Fruit fly (Drosophila melanogaster): ENCODE results near the gene trol.

The trol gene

dm6 chrX:2468576-2468975 lies 76.7 kb downstream of the trol start (continued):
- TF ChIP-seq p53 (GFP tag; optimal IDR thresholded peaks at IDR 0.05) (peak; percentile 30), az2 (GFP tag; optimal IDR thresholded peaks at IDR 0.05) (peak; percentile 80), CG34422 (GFP tag; IDR thresholded peaks at IDR 0.05) (peak; percentile 82; the same call in 2 of the 3 replicates), CG43689 (GFP tag; IDR thresholded peaks at IDR 0.05) (0 out of 2 replicates have a peak, but pooled peaks have one; percentile 27), Chrac-16 (GFP tag; optimal IDR thresholded peaks at IDR 0.05) (peak; percentile 71), dmrt11E (tag; optimal IDR thresholded peaks at IDR 0.05) (peak; percentile 87), yki (optimal IDR thresholded peaks at IDR 0.05) (no peak), salm (tag; optimal IDR thresholded peaks at IDR 0.05) (peak; percentile 30), Spps (tag; optimal IDR thresholded peaks at IDR 0.05) (peak; percentile 76), otp (GFP tag; IDR thresholded peaks at IDR 0.05) (peak; percentile 83), CG15269 (tag; optimal IDR thresholded peaks at IDR 0.05) (peak; percentile 49), phol (tag; optimal IDR thresholded peaks at IDR 0.05) (peak; percentile 77), CG12299 (tag; optimal IDR thresholded peaks at IDR 0.05) (peak; percentile 27), Vsx1 (GFP tag; optimal IDR thresholded peaks at IDR 0.05) (peak; percentile 7), CG6689 (GFP tag; IDR thresholded peaks at IDR 0.05) (peak; percentile 83), CG10431 (GFP tag; optimal IDR thresholded peaks at IDR 0.05) (peak; percentile 56), CG8478 (optimal IDR thresholded peaks at IDR 0.05) (no peak), CG1602 (GFP tag; optimal IDR thresholded peaks at IDR 0.05) (peak; percentile 67), chn (GFP tag; optimal IDR thresholded peaks at IDR 0.05) (peak; percentile 77), Bdp1 (GFP tag; optimal IDR thresholded peaks at IDR 0.05) (peak; percentile 39), Dek (tag; optimal IDR thresholded peaks at IDR 0.05) (no peak), CG2678 (tag; optimal IDR thresholded peaks at IDR 0.05) (peak; percentile 70), pnt (GFP tag; optimal IDR thresholded peaks at IDR 0.05) (peak; percentile 73), Poxn (GFP tag; IDR thresholded peaks at IDR 0.05) (no peak), CG9797 (GFP tag; optimal IDR thresholded peaks at IDR 0.05) (no peak), H15 (GFP tag; IDR thresholded peaks at IDR 0.05) (peak; percentile 60; the same call in 1 of the 3 replicates), Trl (optimal IDR thresholded peaks at IDR 0.05) (no peak), Trl (GFP tag; optimal IDR thresholded peaks at IDR 0.05) (peak; percentile 70), jigr1 (GFP tag; IDR thresholded peaks at IDR 0.05) (peak; percentile 35; the same call in 1 of the 3 replicates), Mad (GFP tag; optimal IDR thresholded peaks at IDR 0.05) (peak; percentile 67), Ssrp (tag; optimal IDR thresholded peaks at IDR 0.05) (peak; percentile 75), her (GFP tag; optimal IDR thresholded peaks at IDR 0.05) (peak; percentile 5), CG14667 (GFP tag; IDR thresholded peaks at IDR 0.05) (peak; percentile 70), D (optimal IDR thresholded peaks at IDR 0.05) (no peak), D (GFP tag; optimal IDR thresholded peaks at IDR 0.05) (peak; percentile 68), Adf1 (GFP tag; IDR thresholded peaks at IDR 0.05) (no peak), GATAe (GFP tag; conservative IDR thresholded peaks at IDR 0.05) (no peak), Kr (GFP tag; optimal IDR thresholded peaks at IDR 0.05) (no peak), Atf6 (GFP tag; IDR thresholded peaks at IDR 0.05) (no peak), CG14441 (GFP tag; IDR thresholded peaks at IDR 0.05) (peak; percentile 60), gt (GFP tag; IDR thresholded peaks at IDR 0.05) (peak; percentile 95), slp2 (GFP tag; optimal IDR thresholded peaks at IDR 0.05) (peak; percentile 63), oc (tag; optimal IDR thresholded peaks at IDR 0.05) (peak; percentile 74), CG31388 (GFP tag; optimal IDR thresholded peaks at IDR 0.05) (peak; percentile 33), Rx (GFP tag; IDR thresholded peaks at IDR 0.05) (peak; percentile 68), shn (GFP tag; optimal IDR thresholded peaks at IDR 0.05) (no peak), Sox100B (GFP tag; optimal IDR thresholded peaks at IDR 0.05) (peak; percentile 50), Rfx (GFP tag; IDR thresholded peaks at IDR 0.05) (peak; percentile 44), tin (GFP tag; optimal IDR thresholded peaks at IDR 0.05) (peak; percentile 87), CG8089 (GFP tag; optimal IDR thresholded peaks at IDR 0.05) (peak; percentile 73), tna (GFP tag; IDR thresholded peaks at IDR 0.05; ENCODE audit: partially characterized antibody) (no peak), scrt (GFP tag; optimal IDR thresholded peaks at IDR 0.05) (no peak), CG2889 (GFP tag; IDR thresholded peaks at IDR 0.05) (0 out of 3 replicates have a peak, but pooled peaks have one; percentile 33), gro (GFP tag; optimal IDR thresholded peaks at IDR 0.05) (no peak)
